Worm (Caenorhabditis elegans): ENCODE results near the gene F35B3.4.

Gene F35B3.4

ce11 chrX:16991437-16991836, 29.3 kb downstream of the F35B3.4 start:
- TF ChIP-seq unc-55 (GFP tag; optimal IDR thresholded peaks at IDR 0.05) (no peak), C34F6.9 (tag; optimal IDR thresholded peaks at IDR 0.05) (peak; percentile 8), nhr-6 (tag; optimal IDR thresholded peaks at IDR 0.05) (no peak), sma-9 (GFP tag; optimal IDR thresholded peaks at IDR 0.05) (peak; percentile 1), sma-9 (tag; optimal IDR thresholded peaks at IDR 0.05) (no peak), Y55F3AM.14 (GFP tag; optimal IDR thresholded peaks at IDR 0.05) (no peak), zag-1 (tag; optimal IDR thresholded peaks at IDR 0.05) (peak; percentile 49), snpc-4 (tag; optimal IDR thresholded peaks at IDR 0.05) (no peak), nhr-129 (tag; optimal IDR thresholded peaks at IDR 0.05) (peak; percentile 0), lsy-2 (tag; optimal IDR thresholded peaks at IDR 0.05) (peak in 1 of 2 experiments; percentile 5), ceh-16 (tag; optimal IDR thresholded peaks at IDR 0.05) (no peak)

- TF ChIP-seq unc-62 (GFP tag; optimal IDR thresholded peaks at IDR 0.05), result no peak
- peak; percentile 18 for TF ChIP-seq mab-5 (tag; optimal IDR thresholded peaks at IDR 0.05)
Observed at ce11 chrX:16988367-16988766, 32.4 kb downstream of the F35B3.4 start.

ce11 chrX:16978308-16978707, 42.5 kb downstream of the F35B3.4 start, which contains the start of gene mbl-1:
Gene mbl-1 (plus strand): TSS chrX:16978608.
- TF ChIP-seq nhr-129 (tag; optimal IDR thresholded peaks at IDR 0.05) (no peak), nhr-23 (tag; optimal IDR thresholded peaks at IDR 0.05) (no peak), unc-39 (tag; optimal IDR thresholded peaks at IDR 0.05) (no peak), ceh-82 (tag; optimal IDR thresholded peaks at IDR 0.05) (no peak), dmd-4 (tag; optimal IDR thresholded peaks at IDR 0.05) (no peak), sma-9 (GFP tag; optimal IDR thresholded peaks at IDR 0.05) (no peak), sma-9 (tag; optimal IDR thresholded peaks at IDR 0.05) (no peak), mdl-1 (tag; optimal IDR thresholded peaks at IDR 0.05) (no peak), ztf-4 (tag; optimal IDR thresholded peaks at IDR 0.05) (no peak), ceh-16 (tag; optimal IDR thresholded peaks at IDR 0.05) (no peak), nhr-10 (tag; optimal IDR thresholded peaks at IDR 0.05) (no peak), snpc-4 (tag; optimal IDR thresholded peaks at IDR 0.05) (no peak), unc-55 (GFP tag; optimal IDR thresholded peaks at IDR 0.05) (no peak), ama-1 (optimal IDR thresholded peaks at IDR 0.05) (no peak), nhr-237 (tag; optimal IDR thresholded peaks at IDR 0.05) (no peak), F13H6.1 (tag; optimal IDR thresholded peaks at IDR 0.05) (no peak), elt-1 (tag; optimal IDR thresholded peaks at IDR 0.05) (no peak), lin-11 (tag; optimal IDR thresholded peaks at IDR 0.05) (no peak), ZK546.5 (tag; optimal IDR thresholded peaks at IDR 0.05) (no peak), R02D3.7 (tag; optimal IDR thresholded peaks at IDR 0.05) (no peak), sem-4 (tag; optimal IDR thresholded peaks at IDR 0.05) (no peak)

- no peak for TF ChIP-seq skn-1 (tag; optimal IDR thresholded peaks at IDR 0.05)
- TF ChIP-seq lin-39 (tag; optimal IDR thresholded peaks at IDR 0.05), result no peak
- no peak for TF ChIP-seq C34F6.9 (tag; optimal IDR thresholded peaks at IDR 0.05)
- TF ChIP-seq R02D3.7 (tag; optimal IDR thresholded peaks at IDR 0.05), result no peak
- no peak for TF ChIP-seq nhr-23 (tag; optimal IDR thresholded peaks at IDR 0.05)
- no peak for TF ChIP-seq mbf-1 (tag; optimal IDR thresholded peaks at IDR 0.05)
- TF ChIP-seq unc-55 (GFP tag; optimal IDR thresholded peaks at IDR 0.05), result no peak
Observed at ce11 chrX:16976043-16976442, 44.7 kb downstream of the F35B3.4 start, which contains the start of gene F52G3.5. Gene F52G3.5 (minus strand): TSS chrX:16976143.
